Fruit fly (Drosophila melanogaster) whole organism, adult: Measurements from ENCODE around the gene CG13124.

Experiments used
- CG11617 ChIP-seq: fragments of 200-800 bp; sonication (Bioruptor generic); optimal IDR thresholded peaks from 2 replicates; lab custom pipeline; 2017; ENCODE audit warnings: mild to moderate bottlenecking, missing biosample characterization, missing genetic modification reagents, missing genetic modification characterization
- CG14711 ChIP-seq: fragments of 200-800 bp; sonication (Bioruptor generic); optimal IDR thresholded peaks from 2 replicates; lab custom pipeline; 2018; ENCODE audit warnings: missing biosample characterization, mild to moderate bottlenecking, missing genetic modification characterization, moderate library complexity
- CG1620 ChIP-seq: fragments of 200-800 bp; sonication (Bioruptor generic); optimal IDR thresholded peaks from 2 replicates; lab custom pipeline; 2016; ENCODE audit warnings: missing biosample characterization, missing genetic modification characterization
- CG7101 ChIP-seq: fragments of 200-800 bp; sonication (Bioruptor generic); optimal IDR thresholded peaks from 2 replicates; lab custom pipeline; 2018; ENCODE audit warnings: missing biosample characterization, mild to moderate bottlenecking, missing genetic modification characterization, moderate library complexity
- Clk ChIP-seq: fragments of 200-800 bp; sonication (Bioruptor generic); optimal IDR thresholded peaks from 2 replicates; lab custom pipeline; 2017; ENCODE audit warnings: missing biosample characterization, missing genetic modification characterization
- Hr96 ChIP-seq: fragments of 200-800 bp; sonication (Bioruptor generic); optimal IDR thresholded peaks from 2 replicates; lab custom pipeline; 2016; ENCODE audit warnings: missing biosample characterization, missing genetic modification characterization
- Mnt ChIP-seq: fragments of 200-800 bp; sonication (Bioruptor generic); optimal IDR thresholded peaks from 2 replicates; lab custom pipeline; 2016; ENCODE audit warnings: missing biosample characterization, mild to moderate bottlenecking, missing genetic modification characterization
- cnc ChIP-seq, 2 experiments: fragments of >200 bp; optimal IDR thresholded peaks; 2 replicates each; lab custom pipeline; 2017
- kay ChIP-seq: fragments of 200-800 bp; sonication (Bioruptor generic); peaks from one replicate; lab custom pipeline; 2016; ENCODE audit warnings: missing biosample characterization, missing genetic modification characterization, borderline replicate concordance
- ovo ChIP-seq: fragments of 200-800 bp; sonication (Bioruptor generic); optimal IDR thresholded peaks from 2 replicates; lab custom pipeline; 2016; ENCODE audit warnings: missing biosample characterization, missing genetic modification characterization
- pad ChIP-seq: fragments of 200-800 bp; sonication (Bioruptor generic); optimal IDR thresholded peaks from 3 replicates; lab custom pipeline; 2017; ENCODE audit warnings: missing biosample characterization, missing genetic modification characterization, mild to moderate bottlenecking, moderate library complexity, missing genetic modification reagents
- toe ChIP-seq: fragments of 200-800 bp; sonication (Bioruptor generic); optimal IDR thresholded peaks from 2 replicates; lab custom pipeline; 2016; ENCODE audit warnings: missing biosample characterization, missing genetic modification characterization

DNA sequence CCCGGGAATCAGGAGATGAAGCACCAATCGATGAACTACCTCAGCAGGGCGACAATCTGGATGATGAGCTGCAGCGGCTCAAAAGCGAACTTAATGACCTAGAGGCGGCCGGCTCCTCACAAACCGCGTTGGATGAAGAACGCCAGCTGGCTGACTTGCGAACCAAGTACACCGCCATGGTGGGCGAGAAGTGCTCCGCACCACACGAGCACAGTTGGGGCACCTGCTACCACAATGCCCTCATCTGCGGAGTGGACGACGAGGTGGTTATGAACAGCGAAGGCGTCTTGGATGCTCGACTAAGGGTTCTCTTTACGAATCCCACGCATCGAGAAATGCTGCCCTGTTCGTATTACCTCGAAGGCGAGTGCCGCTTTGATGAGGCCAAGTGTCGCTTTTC, 46.3 kb upstream of the CG13124 start:
- no peak for TF ChIP-seq Mnt (GFP tag; lab: Kevin White, UChicago)
- TF ChIP-seq Clk (GFP tag; lab: Kevin White, UChicago): no peak
- no peak for TF ChIP-seq CG1620
- no peak for TF ChIP-seq CG7101 (tag; lab: Kevin White, UChicago)
- TF ChIP-seq cnc (optimal IDR thresholded peaks at IDR 0.05; lab: Kevin White, UChicago): no peak
- no peak for TF ChIP-seq kay (GFP tag; lab: Kevin White, UChicago)
- TF ChIP-seq ovo: no peak
- no peak for TF ChIP-seq pad (GFP tag; lab: Kevin White, UChicago)
- no peak for TF ChIP-seq CG11617 (GFP tag; lab: Kevin White, UChicago)
- TF ChIP-seq toe (GFP tag; lab: Kevin White, UChicago): no peak
- TF ChIP-seq Hr96: no peak
- no peak for TF ChIP-seq CG14711 (tag; lab: Kevin White, UChicago)
